Fruit fly (Drosophila melanogaster): Measurements from ENCODE around the gene osp.
"Not testable (repeated sequence)": the region's sequence is repeated elsewhere in the genome, so short reads cannot be mapped to it uniquely, and the experiment has no call there.

osp gene

dm6 chr2L:14688922-14689711 is at the start of gene osp:
Gene osp, minus strand, starts transcription at chr2L:14689340.
- TF ChIP-seq CG8478 (optimal IDR thresholded peaks at IDR 0.05) = no peak
- no peak for TF ChIP-seq psq (optimal IDR thresholded peaks at IDR 0.05)
- no peak for TF ChIP-seq usp (GFP tag; optimal IDR thresholded peaks at IDR 0.05)
- TF ChIP-seq EcR (GFP tag; optimal IDR thresholded peaks at IDR 0.05) = no peak
- TF ChIP-seq Dll (optimal IDR thresholded peaks at IDR 0.05) = no peak
- no peak for TF ChIP-seq pan (optimal IDR thresholded peaks at IDR 0.05)

DNA sequence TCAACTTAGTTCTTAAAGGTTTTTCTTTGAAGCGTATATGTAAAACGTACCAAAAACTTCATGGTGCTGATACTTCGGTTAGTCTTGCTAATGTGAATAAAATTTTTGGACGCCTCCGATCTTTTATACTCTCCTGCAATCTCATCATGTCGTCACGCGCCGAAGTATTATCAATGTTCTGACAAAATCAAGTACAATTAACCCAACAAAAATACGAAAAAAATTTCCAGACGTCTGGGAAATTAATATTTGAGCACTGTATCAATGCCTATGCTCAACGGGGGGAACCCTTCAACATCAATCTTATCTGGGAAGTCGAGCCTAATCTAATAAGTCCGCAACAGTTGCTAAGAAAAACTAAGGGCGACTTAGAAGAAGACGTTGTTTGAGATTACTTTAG is 48.5 kb upstream of the osp start, which contains the start of gene CG31775:
Gene CG31775, minus strand, starts transcription at position 101 of the 400 bp plus-strand sequence.
- not testable (repeated sequence) for TF ChIP-seq EcR (GFP tag; optimal IDR thresholded peaks at IDR 0.05); CG8478 (optimal IDR thresholded peaks at IDR 0.05); usp (GFP tag; optimal IDR thresholded peaks at IDR 0.05)

- not testable (repeated sequence) for TF ChIP-seq CG8478, psq, pan (optimal IDR thresholded peaks at IDR 0.05)
Observed at dm6 chr2L:14735543-14735942, 46.4 kb upstream of the osp start, which contains the start of gene CG31835. Gene CG31835, plus strand, starts transcription at chr2L:14735843.

- TF ChIP-seq psq (optimal IDR thresholded peaks at IDR 0.05) (no peak), CG8478 (optimal IDR thresholded peaks at IDR 0.05) (no peak), Dll (optimal IDR thresholded peaks at IDR 0.05) (no peak), usp (GFP tag; optimal IDR thresholded peaks at IDR 0.05) (no peak)
Observed at dm6 chr2L:14730077-14730476, 40.9 kb upstream of the osp start, which contains the start of gene CG42685. Gene CG42685, minus strand, starts transcription at chr2L:14730177.

- TF ChIP-seq usp (GFP tag; optimal IDR thresholded peaks at IDR 0.05) (no peak), Dll (optimal IDR thresholded peaks at IDR 0.05) (no peak), EcR (GFP tag; optimal IDR thresholded peaks at IDR 0.05) (no peak), pan (optimal IDR thresholded peaks at IDR 0.05) (no peak), psq (optimal IDR thresholded peaks at IDR 0.05) (no peak), CG8478 (optimal IDR thresholded peaks at IDR 0.05) (no peak)
Observed at dm6 chr2L:14713467-14713866, 24.3 kb upstream of the osp start, which contains the start of gene CG34165. Gene CG34165, plus strand, starts transcription at chr2L:14713750.

DNA sequence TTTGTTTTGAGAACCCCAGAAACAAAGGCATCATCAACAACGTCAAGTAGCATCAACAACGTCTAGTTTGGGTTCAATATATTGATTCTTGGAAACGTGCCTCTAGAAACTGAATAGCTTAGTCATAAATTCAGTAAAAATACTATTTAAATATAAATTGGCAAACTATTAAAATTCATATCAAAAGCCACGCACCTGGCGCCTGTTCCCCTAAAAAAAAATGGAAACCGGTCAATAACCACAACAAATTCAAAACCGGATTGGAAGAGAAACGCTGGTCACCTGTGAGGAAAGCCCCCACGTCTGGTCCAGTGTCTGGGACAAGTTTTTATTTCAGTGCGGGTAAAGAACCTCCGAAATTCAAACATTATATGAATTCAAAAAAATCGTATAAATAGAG is 23.1 kb upstream of the osp start, which contains the start of gene CG15282:
Gene CG15282, plus strand, starts transcription at position 227 of the 400 bp plus-strand sequence.
- TF ChIP-seq pan (optimal IDR thresholded peaks at IDR 0.05) (no peak), CG8478 (optimal IDR thresholded peaks at IDR 0.05) (no peak), EcR (GFP tag; optimal IDR thresholded peaks at IDR 0.05) (no peak), Dll (optimal IDR thresholded peaks at IDR 0.05) (no peak), usp (GFP tag; optimal IDR thresholded peaks at IDR 0.05) (no peak), psq (optimal IDR thresholded peaks at IDR 0.05) (no peak)

DNA sequence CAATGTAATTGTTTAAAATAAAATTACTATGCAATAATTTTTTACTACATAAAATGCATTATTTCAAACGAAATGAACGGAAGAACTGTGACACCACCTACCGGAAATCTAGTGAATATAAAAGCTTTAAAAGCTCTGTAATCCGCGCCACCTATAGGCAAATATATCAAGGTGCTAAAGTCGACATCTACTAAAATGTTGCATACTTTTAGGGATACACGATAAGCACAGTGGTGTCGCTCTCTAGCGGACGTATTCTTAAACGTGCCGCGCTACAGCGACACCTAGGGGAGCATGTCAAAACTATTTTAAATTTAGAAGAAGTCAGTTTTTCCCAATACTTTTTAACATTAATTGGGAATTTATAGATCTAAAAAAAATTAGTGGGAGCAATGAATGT is 17.1 kb upstream of the osp start:
- TF ChIP-seq Dll (optimal IDR thresholded peaks at IDR 0.05) = no peak
- TF ChIP-seq pan (optimal IDR thresholded peaks at IDR 0.05) = no peak
- no peak for TF ChIP-seq EcR (GFP tag; optimal IDR thresholded peaks at IDR 0.05)
- TF ChIP-seq usp (GFP tag; optimal IDR thresholded peaks at IDR 0.05) = no peak
- TF ChIP-seq psq (optimal IDR thresholded peaks at IDR 0.05) = no peak
- TF ChIP-seq CG8478 (optimal IDR thresholded peaks at IDR 0.05) = no peak

DNA sequence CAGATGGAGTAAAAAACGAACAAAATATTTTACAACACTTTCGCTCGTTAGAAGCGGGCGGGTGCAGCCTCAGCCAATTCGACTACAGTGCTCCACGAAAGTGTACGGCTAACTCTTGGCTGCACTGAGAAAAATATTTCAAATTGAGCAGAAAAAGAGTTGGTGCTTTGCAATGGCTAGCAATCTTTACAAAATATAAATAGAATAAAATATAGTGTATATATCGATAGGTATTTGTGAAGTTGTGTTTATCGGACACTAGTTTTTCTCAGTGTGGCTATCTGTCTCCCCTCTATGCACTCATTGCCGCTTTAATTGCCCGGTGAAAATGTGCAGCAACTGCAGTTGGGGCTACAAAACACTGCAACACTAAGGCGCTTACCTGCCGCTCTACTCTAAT is 12.4 kb upstream of the osp start:
- no peak for TF ChIP-seq Dll (optimal IDR thresholded peaks at IDR 0.05)
- no peak for TF ChIP-seq psq (optimal IDR thresholded peaks at IDR 0.05)
- no peak for TF ChIP-seq pan (optimal IDR thresholded peaks at IDR 0.05)
- no peak for TF ChIP-seq EcR (GFP tag; optimal IDR thresholded peaks at IDR 0.05)
- no peak for TF ChIP-seq usp (GFP tag; optimal IDR thresholded peaks at IDR 0.05)
- no peak for TF ChIP-seq CG8478 (optimal IDR thresholded peaks at IDR 0.05)

DNA sequence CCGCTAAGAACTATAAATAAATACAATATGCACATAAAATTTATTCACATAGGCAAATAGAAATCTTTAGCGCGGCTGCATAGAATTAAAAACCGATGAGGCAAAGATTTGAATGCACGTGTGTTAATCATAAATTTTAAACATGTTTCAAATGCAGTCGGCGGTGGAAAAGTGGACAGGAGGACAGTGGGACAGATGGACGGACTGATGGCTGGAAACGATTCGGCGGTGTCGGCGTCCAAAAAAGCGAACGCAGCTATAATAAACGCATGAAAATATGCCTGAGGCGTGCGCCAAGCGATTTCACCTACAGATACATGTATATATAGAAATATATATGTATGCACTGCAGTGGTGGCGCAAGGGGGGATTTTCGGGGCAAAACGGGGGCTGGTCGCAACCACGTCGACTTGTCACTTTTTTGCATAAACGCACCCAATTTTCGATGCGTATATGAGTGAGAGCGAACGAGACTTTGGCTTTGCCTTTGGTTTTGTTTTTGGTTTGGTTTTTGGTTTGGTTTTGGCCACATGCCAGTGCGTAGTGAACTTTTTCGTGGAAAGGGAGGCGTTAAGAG is 10.4 kb upstream of the osp start:
- TF ChIP-seq Dll (optimal IDR thresholded peaks at IDR 0.05) = no peak
- TF ChIP-seq CG8478 (optimal IDR thresholded peaks at IDR 0.05) = no peak
- TF ChIP-seq EcR (GFP tag; optimal IDR thresholded peaks at IDR 0.05) = no peak
- TF ChIP-seq pan (optimal IDR thresholded peaks at IDR 0.05) = no peak
- TF ChIP-seq usp (GFP tag; optimal IDR thresholded peaks at IDR 0.05) = no peak
- TF ChIP-seq psq (optimal IDR thresholded peaks at IDR 0.05) = no peak

DNA sequence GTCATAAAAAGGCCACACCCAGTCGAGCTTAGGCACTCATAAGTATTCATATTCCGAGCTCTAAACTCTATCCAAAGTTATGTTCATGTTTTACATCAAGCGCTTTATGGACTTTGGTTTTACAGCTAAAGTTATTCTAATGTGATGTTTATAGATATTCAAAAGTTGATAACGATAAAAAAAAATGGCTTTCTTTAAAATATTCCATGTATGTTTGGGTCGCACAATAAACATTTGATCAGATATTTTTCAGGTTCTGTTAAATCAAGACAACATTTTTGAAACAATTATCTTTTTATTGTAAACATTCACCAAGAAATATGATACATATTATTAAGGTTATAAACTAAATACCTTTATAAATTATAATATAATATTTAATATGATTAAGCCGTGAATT is 9.8 kb upstream of the osp start:
- TF ChIP-seq pan (optimal IDR thresholded peaks at IDR 0.05) = no peak
- no peak for TF ChIP-seq usp (GFP tag; optimal IDR thresholded peaks at IDR 0.05)
- no peak for TF ChIP-seq CG8478 (optimal IDR thresholded peaks at IDR 0.05)
- TF ChIP-seq Dll (optimal IDR thresholded peaks at IDR 0.05) = no peak
- no peak for TF ChIP-seq EcR (GFP tag; optimal IDR thresholded peaks at IDR 0.05)
- no peak for TF ChIP-seq psq (optimal IDR thresholded peaks at IDR 0.05)

dm6 chr2L:14697938-14698337 is 8.8 kb upstream of the osp start:
- TF ChIP-seq EcR (GFP tag; optimal IDR thresholded peaks at IDR 0.05) (no peak), pan (optimal IDR thresholded peaks at IDR 0.05) (no peak), usp (GFP tag; optimal IDR thresholded peaks at IDR 0.05) (no peak), psq (optimal IDR thresholded peaks at IDR 0.05) (no peak), Dll (optimal IDR thresholded peaks at IDR 0.05) (no peak), CG8478 (optimal IDR thresholded peaks at IDR 0.05) (no peak)

DNA sequence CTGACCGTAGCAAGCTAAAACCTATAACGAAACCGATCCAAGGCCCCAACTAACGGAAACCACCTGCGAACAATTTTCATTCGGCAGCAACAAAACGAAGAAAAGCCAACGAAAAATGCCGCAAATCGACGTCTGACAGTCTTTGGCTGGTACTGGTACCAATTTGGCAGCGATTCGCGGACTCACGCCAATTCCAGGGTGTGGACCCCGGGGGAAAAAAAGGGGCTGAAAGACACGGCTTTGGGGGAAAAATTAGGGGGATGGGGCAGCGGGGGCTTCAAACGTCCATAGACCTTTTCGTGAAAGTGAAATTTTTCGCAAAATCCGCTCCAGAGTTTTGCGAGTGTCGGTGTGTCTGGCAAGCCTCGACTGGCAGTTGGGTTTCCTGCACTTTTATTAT is 4.5 kb upstream of the osp start:
- TF ChIP-seq pan (optimal IDR thresholded peaks at IDR 0.05) (no peak), CG8478 (optimal IDR thresholded peaks at IDR 0.05) (no peak), usp (GFP tag; optimal IDR thresholded peaks at IDR 0.05) (no peak), Dll (optimal IDR thresholded peaks at IDR 0.05) (no peak), psq (optimal IDR thresholded peaks at IDR 0.05) (no peak), EcR (GFP tag; optimal IDR thresholded peaks at IDR 0.05) (no peak)

Data from whole organism.